Worm (Caenorhabditis elegans) whole organism, midembryonic: ENCODE data around the gene K02E10.6.

Source experiments
- cog-1 ChIP-seq: sonication (generic microtip); optimal IDR thresholded peaks from 2 replicates; lab custom pipeline; 2016; ENCODE audit warnings: missing genetic modification characterization, missing compliant biosample characterization
- flt-1 ChIP-seq: fragments of 200-800 bp; sonication (Bioruptor generic); IDR thresholded peaks from 2 replicates; pipeline ENCODE4 v1.3.6; 2022; ENCODE audit warnings: missing genetic modification characterization, missing compliant biosample characterization
- klf-2 ChIP-seq: fragments of 200-800 bp; sonication (Bioruptor generic); conservative IDR thresholded peaks from 2 replicates; pipeline ENCODE4 v1.3.6; 2022; ENCODE audit warnings: missing genetic modification reagents, missing genetic modification characterization, missing compliant biosample characterization
- ref-1 ChIP-seq: fragments of 200-800 bp; sonication (Bioruptor generic); conservative IDR thresholded peaks from 2 replicates; pipeline ENCODE4 v1.3.6; 2022; ENCODE audit warnings: missing genetic modification reagents, missing genetic modification characterization, missing compliant biosample characterization
- tab-1 ChIP-seq: fragments of 200-800 bp; sonication (Bioruptor generic); IDR thresholded peaks from 2 replicates; pipeline ENCODE4 v1.3.6; 2022; ENCODE audit warnings: missing genetic modification characterization, missing compliant biosample characterization
- ztf-23 ChIP-seq: fragments of 200-800 bp; sonication (Bioruptor generic); IDR thresholded peaks from 2 replicates; pipeline ENCODE4 v1.3.6; 2022; ENCODE audit warnings: missing genetic modification reagents, missing genetic modification characterization, missing compliant biosample characterization
- ztf-29 ChIP-seq: fragments of 200-800 bp; sonication (Bioruptor generic); IDR thresholded peaks from 2 replicates; pipeline ENCODE4 v1.3.6; 2022; ENCODE audit warnings: missing genetic modification reagents, missing genetic modification characterization, missing compliant biosample characterization

DNA sequence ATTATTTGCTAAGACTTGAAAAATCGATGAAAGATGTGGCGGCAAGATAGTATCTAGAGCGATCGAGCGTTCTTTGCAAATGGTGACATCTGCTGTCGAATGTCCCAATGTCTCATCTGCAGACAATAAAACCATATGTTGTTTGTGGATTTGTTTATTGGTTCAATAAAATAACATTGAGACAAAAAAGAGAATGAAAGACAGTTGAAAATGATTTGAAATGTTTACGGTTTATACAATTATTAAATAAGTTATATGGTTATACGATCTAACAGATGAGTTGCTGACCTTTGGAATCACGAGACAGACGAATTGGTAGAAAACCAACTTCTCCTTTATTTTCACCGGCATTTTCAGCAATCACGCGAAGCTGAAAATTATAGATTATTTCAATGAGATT lies 9.0 kb downstream of the K02E10.6 start, which contains the start of gene R04B3.2:
- no peak for TF ChIP-seq ztf-23 (GFP tag; lab: Robert Waterston, UW)
- no peak for TF ChIP-seq cog-1
- no peak for TF ChIP-seq flt-1 (GFP tag; lab: Robert Waterston, UW)
- no peak for TF ChIP-seq tab-1 (GFP tag; lab: Robert Waterston, UW)
- TF ChIP-seq ref-1: no peak
- no peak for TF ChIP-seq ztf-29 (GFP tag; lab: Robert Waterston, UW)
- no peak for TF ChIP-seq klf-2 (GFP tag; lab: Robert Waterston, UW)
